Worm (Caenorhabditis elegans): Measurements from ENCODE around the gene srt-33.

DNA sequence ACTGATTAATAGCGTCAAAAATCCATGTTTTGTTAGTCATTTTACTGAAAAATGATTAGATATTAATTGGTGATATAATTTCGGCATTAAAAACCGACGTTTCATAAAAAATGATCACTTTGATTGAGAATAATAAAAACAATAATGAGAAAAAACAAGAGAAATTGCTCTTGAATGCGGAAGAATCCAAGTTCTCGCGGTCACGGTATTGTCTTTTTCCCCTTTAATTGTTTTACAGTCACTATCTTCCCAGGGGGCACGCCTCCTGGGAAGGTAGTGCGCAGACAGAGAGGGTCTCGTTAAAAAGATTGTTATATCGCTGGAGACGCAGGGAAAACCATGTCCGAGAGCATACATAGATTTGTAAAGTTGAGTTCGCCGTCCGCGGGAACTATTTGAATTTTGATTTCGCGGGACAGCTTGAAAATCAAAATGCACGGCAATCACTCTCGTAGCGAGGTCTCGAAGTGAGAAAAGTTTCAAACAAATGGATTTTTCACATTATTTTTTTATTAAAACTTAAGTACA lies 14.1 kb upstream of the srt-33 start, which contains the start of gene F14D7.2:
- TF ChIP-seq tbx-11 (GFP tag; IDR thresholded peaks at IDR 0.05) (no peak), ama-1 (optimal IDR thresholded peaks at IDR 0.05) (no peak), F13C5.2 (tag; optimal IDR thresholded peaks at IDR 0.05) (no peak), B0310.2 (tag; optimal IDR thresholded peaks at IDR 0.05) (no peak), ceh-13 (GFP tag; optimal IDR thresholded peaks at IDR 0.05) (no peak), tra-4 (tag; optimal IDR thresholded peaks at IDR 0.05) (no peak), tbx-37 (GFP tag; conservative IDR thresholded peaks at IDR 0.05) (no peak), ets-7 (tag; optimal IDR thresholded peaks at IDR 0.05) (no peak), hmg-4 (GFP tag; optimal IDR thresholded peaks at IDR 0.05) (no peak), hmbx-1 (tag; optimal IDR thresholded peaks at IDR 0.05) (no peak)

All from whole organism, early embryonic.